Worm (Caenorhabditis elegans) whole organism, L1 larva: ENCODE results near the gene C25E10.11.

ENCODE experiments used
- aly-2 ChIP-seq: fragments of 150-350 bp; optimal IDR thresholded peaks from 2 replicates; lab custom pipeline; 2014; ENCODE audit warnings: missing biosample characterization, missing genetic modification characterization
- ama-1 ChIP-seq: fragments of 150-350 bp; optimal IDR thresholded peaks from 2 replicates; lab custom pipeline; 2014
- elt-2 ChIP-seq: sonication (generic microtip); optimal IDR thresholded peaks from 2 replicates; lab custom pipeline; 2016; ENCODE audit warnings: missing genetic modification characterization, mild to moderate bottlenecking, inconsistent platforms, missing compliant biosample characterization, missing genetic modification reagents
- nhr-237 ChIP-seq: fragments of 150-350 bp; optimal IDR thresholded peaks from 2 replicates; lab custom pipeline; 2014; ENCODE audit warnings: missing biosample characterization, missing genetic modification characterization
- nhr-28 ChIP-seq: fragments of 150-350 bp; optimal IDR thresholded peaks from 2 replicates; lab custom pipeline; 2014; ENCODE audit warnings: missing biosample characterization, missing genetic modification characterization
- tbx-2 ChIP-seq: sonication (generic microtip); optimal IDR thresholded peaks from 2 replicates; lab custom pipeline; 2016; ENCODE audit warnings: missing genetic modification characterization, missing compliant biosample characterization
- unc-30 ChIP-seq: sonication (generic microtip); optimal IDR thresholded peaks from 2 replicates; lab custom pipeline; 2017; ENCODE audit warnings: missing biosample characterization, missing genetic modification characterization
- unc-98 ChIP-seq: fragments of 200-800 bp; sonication (Bioruptor generic); IDR thresholded peaks from 2 replicates; pipeline ENCODE4 v1.3.6; 2022; ENCODE audit warnings: missing genetic modification characterization, missing compliant biosample characterization
- xbp-1 ChIP-seq: sonication (generic microtip); optimal IDR thresholded peaks from 2 replicates; lab custom pipeline; 2016; ENCODE audit warnings: missing genetic modification characterization, missing compliant biosample characterization

DNA sequence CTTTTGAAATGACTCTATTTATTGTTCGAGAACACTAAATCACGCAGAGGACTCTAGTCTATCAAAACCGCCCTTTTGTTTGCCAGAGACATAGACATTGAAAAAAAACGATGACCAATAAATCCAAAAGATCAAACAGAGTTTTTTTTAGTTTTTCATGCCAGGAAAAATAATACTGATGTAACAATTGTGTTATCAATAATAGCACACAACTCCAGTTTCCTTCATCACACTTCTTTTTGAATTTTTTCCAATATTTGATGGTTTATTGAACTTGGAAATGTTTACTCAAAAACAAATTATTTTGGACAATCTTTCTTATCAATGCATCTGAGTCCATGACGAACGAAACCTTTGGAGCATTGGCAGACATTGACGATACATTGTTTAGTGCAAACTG, 4.6 kb downstream of the C25E10.11 start, which contains the start of gene C25E10.8:
- TF ChIP-seq elt-2 (tag; lab: Kevin White, UChicago) (no peak), ama-1 (no peak), unc-98 (no peak), tbx-2 (no peak), aly-2 (no peak), unc-30 (no peak), nhr-28 (no peak), xbp-1 (tag; lab: Kevin White, UChicago) (no peak), nhr-237 (tag; lab: Kevin White, UChicago) (no peak)
